Worm (Caenorhabditis elegans) whole organism, L4 larva: Measurements from ENCODE around the gene pfn-3.
A peak's percentile ranks its signal among the peaks of the same experiment; 100 is the strongest.

Experiments
- F10B5.3 ChIP-seq: sonication (generic microtip); optimal IDR thresholded peaks from 2 replicates; lab custom pipeline; 2016; ENCODE audit warnings: mild to moderate bottlenecking, missing genetic modification characterization, missing compliant biosample characterization
- T20F7.1 ChIP-seq: fragments of 200-800 bp; sonication (Bioruptor generic); optimal IDR thresholded peaks from 2 replicates; lab custom pipeline; 2018; ENCODE audit warnings: mild to moderate bottlenecking, missing genetic modification characterization, missing compliant biosample characterization
- ZK337.2 ChIP-seq: fragments of 200-800 bp; sonication (Bioruptor generic); IDR thresholded peaks from 2 replicates; pipeline ENCODE4 v1.3.6; 2022; ENCODE audit warnings: missing genetic modification reagents, missing genetic modification characterization, missing compliant biosample characterization
- aha-1 ChIP-seq: fragments of 150-350 bp; peaks from one replicate; lab custom pipeline; 2014; ENCODE audit warnings: missing biosample characterization, missing genetic modification characterization
- aly-2 ChIP-seq: sonication (generic microtip); optimal IDR thresholded peaks from 2 replicates; lab custom pipeline; 2018; ENCODE audit warnings: missing biosample characterization, missing genetic modification characterization
- ceh-28 ChIP-seq: fragments of 150-350 bp; optimal IDR thresholded peaks from 2 replicates; lab custom pipeline; 2014; ENCODE audit warnings: missing biosample characterization, missing genetic modification reagents, missing genetic modification characterization
- ceh-44 ChIP-seq: fragments of 200-800 bp; sonication (Bioruptor generic); IDR thresholded peaks from 2 replicates; pipeline ENCODE4 v1.3.6; 2022; ENCODE audit warnings: missing genetic modification reagents, missing genetic modification characterization, missing compliant biosample characterization
- ceh-82 ChIP-seq: sonication (generic microtip); optimal IDR thresholded peaks from 2 replicates; lab custom pipeline; 2017; ENCODE audit warnings: missing biosample characterization, missing genetic modification characterization
- ctbp-1 ChIP-seq: fragments of 200-800 bp; sonication (Bioruptor generic); IDR thresholded peaks from 2 replicates; pipeline ENCODE4 v1.3.6; 2022; ENCODE audit warnings: missing genetic modification reagents, missing genetic modification characterization, missing compliant biosample characterization
- daf-19 ChIP-seq: fragments of 200-800 bp; sonication (Bioruptor generic); conservative IDR thresholded peaks from 2 replicates; pipeline ENCODE4 v1.3.6; 2022; ENCODE audit warnings: missing genetic modification characterization, missing compliant biosample characterization
- dmd-8 ChIP-seq: fragments of 200-800 bp; sonication (Bioruptor generic); IDR thresholded peaks from 2 replicates; pipeline ENCODE4 v1.3.6; 2022; ENCODE audit warnings: missing genetic modification characterization, missing compliant biosample characterization
- dmd-9 ChIP-seq: fragments of 200-800 bp; sonication (Bioruptor generic); IDR thresholded peaks from 2 replicates; pipeline ENCODE4 v1.3.6; 2022; ENCODE audit warnings: missing genetic modification reagents, missing genetic modification characterization, missing compliant biosample characterization
- dpl-1 ChIP-seq: fragments of 150-350 bp; optimal IDR thresholded peaks from 2 replicates; lab custom pipeline; 2014; ENCODE audit warnings: missing biosample characterization, missing genetic modification reagents, missing genetic modification characterization
- duxl-1 ChIP-seq: sonication (generic microtip); optimal IDR thresholded peaks from 2 replicates; lab custom pipeline; 2016; ENCODE audit warnings: mild to moderate bottlenecking, missing genetic modification characterization, moderate library complexity, missing compliant biosample characterization; ENCODE audit not compliant: poor library complexity
- egl-27 ChIP-seq: sonication (generic microtip); optimal IDR thresholded peaks from 3 replicates; lab custom pipeline; 2017; ENCODE audit warnings: missing biosample characterization, missing genetic modification reagents, missing genetic modification characterization
- fkh-10 ChIP-seq: fragments of 150-350 bp; optimal IDR thresholded peaks from 2 replicates; lab custom pipeline; 2014; ENCODE audit warnings: missing biosample characterization, missing genetic modification reagents, missing genetic modification characterization
- hif-1 ChIP-seq, 2 experiments: sonication (generic microtip); optimal IDR thresholded peaks; 2 replicates each; lab custom pipeline; 2016 to 2017; ENCODE audit warnings: missing compliant biosample characterization in 2 of 2, missing genetic modification characterization in 2 of 2, missing genetic modification reagents in 2 of 2, missing genotype in 2 of 2, mild to moderate bottlenecking in 1 of 2
- hmg-1.1 ChIP-seq: fragments of 200-800 bp; sonication (Bioruptor generic); IDR thresholded peaks from 2 replicates; pipeline ENCODE4 v1.3.6; 2022; ENCODE audit warnings: missing genetic modification reagents, missing genetic modification characterization, missing compliant biosample characterization
- jun-1 ChIP-seq: fragments of 150-350 bp; optimal IDR thresholded peaks from 2 replicates; lab custom pipeline; 2014; ENCODE audit warnings: missing biosample characterization, missing genetic modification reagents, missing genetic modification characterization
- lim-7 ChIP-seq: fragments of 200-800 bp; sonication (Bioruptor generic); IDR thresholded peaks from 2 replicates; pipeline ENCODE4 v1.3.6; 2022; ENCODE audit warnings: missing genetic modification characterization, missing compliant biosample characterization
- lin-13 ChIP-seq: fragments of 150-350 bp; optimal IDR thresholded peaks from 2 replicates; lab custom pipeline; 2014; ENCODE audit warnings: missing biosample characterization, missing genetic modification reagents, missing genetic modification characterization
- madf-9 ChIP-seq: fragments of 200-800 bp; sonication (Bioruptor generic); conservative IDR thresholded peaks from 2 replicates; pipeline ENCODE4 v1.3.6; 2022; ENCODE audit warnings: missing genetic modification reagents, missing genetic modification characterization, missing compliant biosample characterization
- mdl-1 ChIP-seq, 2 experiments: fragments of 150-350 bp in 1 of 2; sonication (generic microtip) in 1 of 2; optimal IDR thresholded peaks; 2 replicates each; lab custom pipeline; 2014 to 2017; ENCODE audit warnings: missing biosample characterization in 2 of 2, missing genetic modification characterization in 2 of 2
- mep-1 ChIP-seq: fragments of 150-350 bp; sonication (generic microtip); optimal IDR thresholded peaks from 3 replicates; lab custom pipeline; 2014; ENCODE audit warnings: missing biosample characterization, missing genetic modification characterization
- nhr-10 ChIP-seq: fragments of 150-350 bp; optimal IDR thresholded peaks from 2 replicates; lab custom pipeline; 2014; ENCODE audit warnings: missing biosample characterization, missing genetic modification characterization
- nhr-102 ChIP-seq: sonication (generic microtip); optimal IDR thresholded peaks from 2 replicates; lab custom pipeline; 2016; ENCODE audit warnings: mild to moderate bottlenecking, missing genetic modification characterization, moderate library complexity, missing compliant biosample characterization
- nhr-25 ChIP-seq: sonication (generic microtip); optimal IDR thresholded peaks from 2 replicates; lab custom pipeline; 2017; ENCODE audit warnings: missing genetic modification characterization, mild to moderate bottlenecking, missing compliant biosample characterization, antibody characterized with exemption, moderate library complexity, borderline replicate concordance; ENCODE audit not compliant: insufficient read depth
- nhr-28 ChIP-seq: fragments of 150-350 bp; optimal IDR thresholded peaks from 2 replicates; lab custom pipeline; 2014; ENCODE audit warnings: missing biosample characterization, missing genetic modification characterization
- nhr-41 ChIP-seq: fragments of 200-800 bp; sonication (Bioruptor generic); IDR thresholded peaks from 2 replicates; pipeline ENCODE4 v1.3.6; 2022; ENCODE audit warnings: missing genetic modification reagents, missing genetic modification characterization, missing compliant biosample characterization
- nhr-42 ChIP-seq: fragments of 200-800 bp; sonication (Bioruptor generic); IDR thresholded peaks from 2 replicates; pipeline ENCODE4 v1.3.6; 2022; ENCODE audit warnings: missing genetic modification characterization, missing compliant biosample characterization
- nhr-76 ChIP-seq: fragments of 150-350 bp; optimal IDR thresholded peaks from 2 replicates; lab custom pipeline; 2014; ENCODE audit warnings: missing biosample characterization, missing genetic modification characterization
- rbr-2 ChIP-seq: sonication (generic microtip); optimal IDR thresholded peaks from 2 replicates; lab custom pipeline; 2016; ENCODE audit warnings: missing genotype, missing genetic modification characterization, missing compliant biosample characterization
- saeg-2 ChIP-seq: fragments of 200-800 bp; sonication (Bioruptor generic); IDR thresholded peaks from 2 replicates; pipeline ENCODE4 v1.3.6; 2022; ENCODE audit warnings: missing genetic modification reagents, missing genetic modification characterization, missing compliant biosample characterization
- skn-1 ChIP-seq: fragments of 150-350 bp; optimal IDR thresholded peaks from 2 replicates; lab custom pipeline; 2014; ENCODE audit warnings: missing biosample characterization, missing genetic modification characterization
- snpc-1.2 ChIP-seq: fragments of 200-800 bp; sonication (Bioruptor generic); IDR thresholded peaks from 2 replicates; pipeline ENCODE4 v1.3.6; 2022; ENCODE audit warnings: missing genetic modification reagents, missing genetic modification characterization, missing compliant biosample characterization
- snpc-4 ChIP-seq: fragments of 150-350 bp; optimal IDR thresholded peaks from 2 replicates; lab custom pipeline; 2014; ENCODE audit warnings: missing biosample characterization, missing genetic modification characterization
- spr-1 ChIP-seq: sonication (generic microtip); optimal IDR thresholded peaks from 2 replicates; lab custom pipeline; 2016; ENCODE audit warnings: mild to moderate bottlenecking, missing genetic modification characterization, missing compliant biosample characterization
- spr-3 ChIP-seq: fragments of 200-800 bp; sonication (Bioruptor generic); optimal IDR thresholded peaks from 2 replicates; lab custom pipeline; 2018; ENCODE audit warnings: mild to moderate bottlenecking, missing genetic modification characterization, missing compliant biosample characterization
- tag-97 ChIP-seq: fragments of 200-800 bp; sonication (Bioruptor generic); IDR thresholded peaks from 2 replicates; pipeline ENCODE4 v1.3.6; 2022; ENCODE audit warnings: missing genetic modification characterization, missing compliant biosample characterization
- unc-130 ChIP-seq: sonication (generic microtip); optimal IDR thresholded peaks from 2 replicates; lab custom pipeline; 2016; ENCODE audit warnings: missing genetic modification reagents, missing genetic modification characterization, missing compliant biosample characterization
- vab-7 ChIP-seq: fragments of 200-800 bp; sonication (Bioruptor generic); IDR thresholded peaks from 2 replicates; pipeline ENCODE4 v1.3.6; 2022; ENCODE audit warnings: missing genetic modification reagents, missing genetic modification characterization, missing compliant biosample characterization
- zip-11 ChIP-seq: fragments of 200-800 bp; sonication (Bioruptor generic); IDR thresholded peaks from 2 replicates; pipeline ENCODE4 v1.3.6; 2022; ENCODE audit warnings: missing genetic modification characterization, missing compliant biosample characterization
- ztf-11 ChIP-seq: fragments of 150-350 bp; optimal IDR thresholded peaks from 2 replicates; lab custom pipeline; 2014; ENCODE audit warnings: missing biosample characterization, missing genetic modification characterization

Gene pfn-3

ce11 chrX:1093154-1093553 lies 12.7 kb upstream of the pfn-3 start (continued):
- peak; percentile 68 for TF ChIP-seq duxl-1 (tag; lab: Kevin White, UChicago)
- peak; percentile 95 for TF ChIP-seq nhr-28
- TF ChIP-seq nhr-42 (GFP tag; lab: Robert Waterston, UW) = 0 out of 2 replicates have a peak, but pooled peaks have one; percentile 54
- TF ChIP-seq madf-9 (GFP tag; lab: Robert Waterston, UW) = peak; percentile 62; the same call in 1 of the 2 replicates
- TF ChIP-seq spr-1 = peak; percentile 84
- peak; percentile 97 for TF ChIP-seq hmg-1.1 (GFP tag; lab: Robert Waterston, UW)
- no peak for TF ChIP-seq dmd-9
- TF ChIP-seq jun-1 = peak; percentile 69
- TF ChIP-seq ztf-11 (tag; lab: Kevin White, UChicago) = no peak
- TF ChIP-seq T20F7.1 (GFP tag; lab: Kevin White, UChicago) = peak; percentile 74
- TF ChIP-seq mep-1 = peak; percentile 97
- TF ChIP-seq egl-27 (tag; lab: Kevin White, UChicago) = no peak
- TF ChIP-seq aly-2 (tag; lab: Kevin White, UChicago) = no peak
- TF ChIP-seq nhr-41 = peak; percentile 72
- peak; percentile 46 for TF ChIP-seq nhr-25
- no peak for TF ChIP-seq unc-130 (GFP tag; lab: Kevin White, UChicago)
- TF ChIP-seq lin-13 (GFP tag; lab: Kevin White, UChicago) = peak; percentile 87
- TF ChIP-seq ZK337.2 (GFP tag; lab: Robert Waterston, UW) = no peak
- no peak for TF ChIP-seq snpc-1.2
- TF ChIP-seq tag-97 = no peak
- TF ChIP-seq ctbp-1 = peak; percentile 95
- TF ChIP-seq nhr-10 (tag; lab: Kevin White, UChicago) = peak; percentile 83
- no peak for TF ChIP-seq ceh-82
- TF ChIP-seq nhr-76 (tag; lab: Kevin White, UChicago) = no peak
- TF ChIP-seq fkh-10 = peak; percentile 95
- no peak for TF ChIP-seq ceh-44 (GFP tag; lab: Robert Waterston, UW)
- peak; percentile 31; the same call in 1 of the 2 replicates for TF ChIP-seq daf-19
- TF ChIP-seq zip-11 (GFP tag; lab: Robert Waterston, UW) = no peak
- no peak for TF ChIP-seq snpc-4 (tag; lab: Kevin White, UChicago)
- TF ChIP-seq spr-3 (GFP tag; lab: Kevin White, UChicago) = peak; percentile 60
- 0 out of 2 replicates have a peak, but pooled peaks have one; percentile 69 for TF ChIP-seq saeg-2 (GFP tag; lab: Robert Waterston, UW)
- TF ChIP-seq hif-1 (tag; optimal IDR thresholded peaks at IDR 0.05; lab: Kevin White, UChicago) = peak; percentile 51 to 95
- TF ChIP-seq F10B5.3 (tag; lab: Kevin White, UChicago) = peak; percentile 44
- TF ChIP-seq vab-7 (GFP tag; lab: Robert Waterston, UW) = peak; percentile 38; the same call in 1 of the 2 replicates
- TF ChIP-seq skn-1 (tag; lab: Kevin White, UChicago) = no peak
- peak; percentile 40 for TF ChIP-seq ceh-28 (tag; lab: Kevin White, UChicago)

- TF ChIP-seq dpl-1 (GFP tag; lab: Kevin White, UChicago) (no peak), nhr-102 (tag; lab: Kevin White, UChicago) (peak; percentile 10), mdl-1 (tag; optimal IDR thresholded peaks at IDR 0.05; lab: Kevin White, UChicago) (no peak), rbr-2 (tag; lab: Kevin White, UChicago) (no peak), aha-1 (tag; lab: Kevin White, UChicago) (peak; percentile 75), dmd-8 (GFP tag; lab: Robert Waterston, UW) (0 out of 2 replicates have a peak, but pooled peaks have one; percentile 21), lim-7 (GFP tag; lab: Robert Waterston, UW) (0 out of 2 replicates have a peak, but pooled peaks have one; percentile 60)
- TF ChIP-seq, all 104 proteins: peak for 4
These were observed 9.2 kb upstream of the pfn-3 start for ce11 chrX:1089676-1090075.
